Worm (Caenorhabditis elegans) whole organism, L4/young adult: ENCODE results near the gene hpo-34.

ENCODE experiments used
- W03F9.2 ChIP-seq: fragments of 150-350 bp; optimal IDR thresholded peaks from 2 replicates; lab custom pipeline; 2014; ENCODE audit warnings: missing biosample characterization, missing genetic modification characterization
- dao-5 ChIP-seq: sonication (generic microtip); optimal IDR thresholded peaks from 2 replicates; lab custom pipeline; 2016; ENCODE audit warnings: missing genotype, missing genetic modification characterization, moderate library complexity, missing compliant biosample characterization
- him-1 ChIP-seq: sonication (generic microtip); optimal IDR thresholded peaks from 2 replicates; lab custom pipeline; 2016; ENCODE audit warnings: missing genotype, missing genetic modification reagents, missing genetic modification characterization, missing compliant biosample characterization

ce11 chrX:11487484-11487883 lies 31.4 kb downstream of the hpo-34 start, which contains the start of gene spp-9:
- TF ChIP-seq dao-5 (tag; lab: Kevin White, UChicago) = no peak
- no peak for TF ChIP-seq him-1 (tag; lab: Kevin White, UChicago)
- no peak for TF ChIP-seq W03F9.2 (tag; lab: Kevin White, UChicago)
